Worm (Caenorhabditis elegans): ENCODE measurements around the gene zhp-4.

- TF ChIP-seq unc-39 (tag; optimal IDR thresholded peaks at IDR 0.05) (no peak), lin-13 (tag; optimal IDR thresholded peaks at IDR 0.05) (no peak), nhr-28 (tag; optimal IDR thresholded peaks at IDR 0.05) (no peak)
Measured at ce11 chrV:19140495-19140894, 38.9 kb upstream of the zhp-4 start, which contains the start of gene cpg-23.

All from whole organism, mixed stage, embryonic.